Worm (Caenorhabditis elegans): ENCODE results near the gene ttr-9.

The ttr-9 gene

DNA sequence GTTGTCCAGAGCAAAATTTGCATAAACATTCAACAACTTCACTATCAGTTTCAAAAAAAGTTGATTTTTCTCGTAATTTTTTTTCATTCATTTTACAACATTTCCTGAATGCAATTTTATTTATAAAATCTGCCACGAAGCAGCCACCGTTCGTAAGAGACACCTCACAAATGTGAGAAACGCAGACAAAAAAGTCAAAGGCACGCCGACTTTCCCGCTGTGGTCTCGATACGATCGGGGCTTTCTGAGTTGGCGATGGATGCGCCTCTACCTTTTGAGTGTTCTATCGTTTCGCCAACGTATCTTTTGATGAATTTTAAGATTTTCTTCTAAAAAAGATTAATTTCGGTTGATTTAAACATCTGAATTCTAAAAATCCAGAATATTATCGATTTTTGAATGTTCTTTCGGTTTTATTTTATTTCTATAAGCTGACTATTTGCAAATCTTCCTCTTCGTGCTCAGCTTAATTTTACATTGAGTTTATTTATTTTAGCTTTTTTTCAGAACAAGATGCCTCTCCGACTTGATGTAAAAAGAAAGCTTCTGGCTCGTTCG lies 46.8 kb downstream of the ttr-9 start, which contains the start of gene copb-2 (continued):
- TF ChIP-seq lin-35 (GFP tag; optimal IDR thresholded peaks at IDR 0.05): peak; percentile 71 to 76
- no peak for TF ChIP-seq unc-30 (tag; optimal IDR thresholded peaks at IDR 0.05)
- no peak for TF ChIP-seq jun-1 (tag; optimal IDR thresholded peaks at IDR 0.05)
- peak; percentile 42 for TF ChIP-seq F16B12.6 (tag; optimal IDR thresholded peaks at IDR 0.05)
- TF ChIP-seq egl-13 (tag; optimal IDR thresholded peaks at IDR 0.05): no peak
- TF ChIP-seq elt-3 (tag; optimal IDR thresholded peaks at IDR 0.05): peak in 1 of 6 experiments; percentile 10
- peak; percentile 72 for TF ChIP-seq snu-23 (GFP tag; optimal IDR thresholded peaks at IDR 0.05)
- peak; percentile 37 for TF ChIP-seq skn-1 (tag; optimal IDR thresholded peaks at IDR 0.05)

DNA sequence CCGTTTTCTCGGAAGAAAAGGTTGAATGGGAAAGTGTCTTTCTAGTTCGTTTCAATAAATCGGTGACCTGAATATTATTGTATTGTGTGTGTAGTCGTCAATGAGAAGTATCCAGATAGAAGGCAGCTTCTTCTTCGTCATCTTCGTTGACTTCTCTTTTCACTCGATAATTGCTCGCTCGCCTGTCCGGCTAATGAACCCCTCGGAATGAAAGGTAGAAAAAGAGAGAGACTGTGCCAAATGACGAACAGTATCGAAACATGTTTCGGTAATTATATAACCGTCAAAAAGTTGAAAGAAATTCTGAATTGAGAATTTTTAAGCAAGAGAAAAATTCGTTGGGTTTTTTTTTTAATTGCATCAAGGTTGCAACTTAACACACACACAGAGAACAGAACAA lies 48.8 kb downstream of the ttr-9 start, which contains the start of gene cutl-17:
Gene cutl-17 (minus strand): TSS at position 101 of the 400 bp plus-strand sequence.
- TF ChIP-seq Y116A8C.19 (tag; optimal IDR thresholded peaks at IDR 0.05; ENCODE audit: borderline replicate concordance) (no peak), lsy-2 (tag; optimal IDR thresholded peaks at IDR 0.05) (no peak)
